Worm (Caenorhabditis elegans) whole organism, L1 larva: ENCODE data around the gene Y116A8B.1.

Experiments
- C34B4.2 ChIP-seq: sonication (generic microtip); optimal IDR thresholded peaks from 2 replicates; lab custom pipeline; 2017; ENCODE audit warnings: mild to moderate bottlenecking, missing genetic modification characterization, missing compliant biosample characterization
- Y116A8C.19 ChIP-seq: sonication (generic microtip); optimal IDR thresholded peaks from 2 replicates; lab custom pipeline; 2016; ENCODE audit warnings: missing compliant biosample characterization, missing genetic modification characterization, borderline replicate concordance
- alr-1 ChIP-seq: fragments of 200-800 bp; sonication (Bioruptor generic); optimal IDR thresholded peaks from 2 replicates; lab custom pipeline; 2018; ENCODE audit warnings: borderline replicate concordance, mild to moderate bottlenecking, missing genetic modification characterization, missing compliant biosample characterization
- blmp-1 ChIP-seq: fragments of 150-350 bp; optimal IDR thresholded peaks from 2 replicates; lab custom pipeline; 2014; ENCODE audit warnings: missing biosample characterization, missing genetic modification characterization
- ceh-82 ChIP-seq, 3 experiments: fragments of 150-350 bp in 1 of 3; sonication (generic microtip) in 2 of 3; optimal IDR thresholded peaks; 2 replicates each; lab custom pipeline; 2014 to 2017; ENCODE audit warnings: missing biosample characterization in 3 of 3, missing genetic modification characterization in 3 of 3
- ceh-90 ChIP-seq: sonication (generic microtip); optimal IDR thresholded peaks from 2 replicates; lab custom pipeline; 2016; ENCODE audit warnings: missing genetic modification characterization, missing compliant biosample characterization
- ces-1 ChIP-seq: fragments of 150-350 bp; optimal IDR thresholded peaks from 2 replicates; lab custom pipeline; 2014; ENCODE audit warnings: missing biosample characterization, missing genetic modification reagents, missing genetic modification characterization
- dpl-1 ChIP-seq, 3 experiments: fragments of 150-350 bp in 2 of 3; sonication (generic microtip) in 1 of 3; optimal IDR thresholded peaks; 2 replicates each; lab custom pipeline; 2014 to 2017; ENCODE audit warnings: missing biosample characterization in 3 of 3, missing genetic modification characterization in 3 of 3, missing genetic modification reagents in 3 of 3
- dsc-1 ChIP-seq: sonication (generic microtip); optimal IDR thresholded peaks from 2 replicates; lab custom pipeline; 2016; ENCODE audit warnings: mild to moderate bottlenecking, missing genetic modification characterization, missing compliant biosample characterization
- efl-1 ChIP-seq, 4 experiments: fragments of 150-350 bp; optimal IDR thresholded peaks in 3 of 4; peaks in 1 of 4; 1 replicate in 1 of 4; 2 replicates in 3 of 4; lab custom pipeline; 2014; ENCODE audit warnings: missing biosample characterization in 2 of 4, missing genetic modification characterization in 2 of 4, missing genetic modification reagents in 2 of 4
- elt-2 ChIP-seq: sonication (generic microtip); optimal IDR thresholded peaks from 2 replicates; lab custom pipeline; 2016; ENCODE audit warnings: missing genetic modification characterization, mild to moderate bottlenecking, inconsistent platforms, missing compliant biosample characterization, missing genetic modification reagents
- elt-3 ChIP-seq, 6 experiments: fragments of 150-350 bp in 1 of 6; sonication (generic microtip); optimal IDR thresholded peaks; 2 replicates each; lab custom pipeline; 2017 to 2018; ENCODE audit warnings: missing biosample characterization in 6 of 6, missing genetic modification characterization in 6 of 6, inconsistent platforms in 1 of 6
- hpl-2 ChIP-seq: fragments of 150-350 bp; optimal IDR thresholded peaks from 2 replicates; lab custom pipeline; 2014; ENCODE audit warnings: missing biosample characterization, missing genetic modification reagents, missing genetic modification characterization
- isw-1 ChIP-seq: fragments of 200-800 bp; sonication (Bioruptor generic); IDR thresholded peaks from 2 replicates; pipeline ENCODE4 v1.3.6; 2022; ENCODE audit warnings: missing genetic modification characterization, missing compliant biosample characterization
- jun-1 ChIP-seq: fragments of 150-350 bp; optimal IDR thresholded peaks from 2 replicates; lab custom pipeline; 2014; ENCODE audit warnings: missing biosample characterization, missing genetic modification reagents, missing genetic modification characterization
- lin-14 ChIP-seq: fragments of 200-800 bp; sonication (Bioruptor generic); optimal IDR thresholded peaks from 2 replicates; lab custom pipeline; 2018; ENCODE audit warnings: mild to moderate bottlenecking, missing genetic modification characterization, moderate library complexity, missing compliant biosample characterization
- lin-35 ChIP-seq, 2 experiments: fragments of 150-350 bp; optimal IDR thresholded peaks; 2 replicates each; lab custom pipeline; 2014; ENCODE audit warnings: missing biosample characterization in 2 of 2, missing genetic modification characterization in 2 of 2, missing genetic modification reagents in 2 of 2
- lin-39 ChIP-seq: fragments of 150-350 bp; optimal IDR thresholded peaks from 2 replicates; lab custom pipeline; 2014; ENCODE audit warnings: missing biosample characterization, missing genetic modification reagents, missing genetic modification characterization
- lsy-2 ChIP-seq, 2 experiments: fragments of 150-350 bp; optimal IDR thresholded peaks; 2 replicates each; lab custom pipeline; 2014; ENCODE audit warnings: missing biosample characterization in 2 of 2, missing genetic modification characterization in 2 of 2
- mef-2 ChIP-seq: fragments of 150-350 bp; optimal IDR thresholded peaks from 2 replicates; lab custom pipeline; 2014; ENCODE audit warnings: missing biosample characterization, missing genetic modification characterization
- mep-1 ChIP-seq: fragments of 150-350 bp; optimal IDR thresholded peaks from 2 replicates; lab custom pipeline; 2014; ENCODE audit warnings: missing biosample characterization, missing genetic modification characterization
- nhr-12 ChIP-seq: sonication (generic microtip); optimal IDR thresholded peaks from 2 replicates; lab custom pipeline; 2017; ENCODE audit warnings: missing biosample characterization, missing genetic modification characterization
- nhr-20 ChIP-seq: sonication (generic microtip); optimal IDR thresholded peaks from 2 replicates; lab custom pipeline; 2016; ENCODE audit warnings: mild to moderate bottlenecking, missing genetic modification characterization, missing compliant biosample characterization
- nhr-237 ChIP-seq: fragments of 150-350 bp; optimal IDR thresholded peaks from 2 replicates; lab custom pipeline; 2014; ENCODE audit warnings: missing biosample characterization, missing genetic modification characterization
- nhr-47 ChIP-seq: sonication (generic microtip); optimal IDR thresholded peaks from 2 replicates; lab custom pipeline; 2016; ENCODE audit warnings: mild to moderate bottlenecking, missing genetic modification characterization, moderate library complexity, missing compliant biosample characterization
- nhr-71 ChIP-seq: sonication (generic microtip); optimal IDR thresholded peaks from 2 replicates; lab custom pipeline; 2016; ENCODE audit warnings: mild to moderate bottlenecking, missing genetic modification characterization, moderate library complexity, missing compliant biosample characterization
- nhr-76 ChIP-seq: sonication (generic microtip); optimal IDR thresholded peaks from 2 replicates; lab custom pipeline; 2017; ENCODE audit warnings: missing biosample characterization, missing genetic modification characterization
- nhr-77 ChIP-seq: fragments of 150-350 bp; optimal IDR thresholded peaks from 2 replicates; lab custom pipeline; 2014; ENCODE audit warnings: missing biosample characterization, missing genetic modification characterization
- nhr-85 ChIP-seq: sonication (generic microtip); peaks from one replicate; lab custom pipeline; 2016; ENCODE audit warnings: missing genetic modification characterization, inconsistent platforms, missing compliant biosample characterization
- pag-3 ChIP-seq: sonication (generic microtip); optimal IDR thresholded peaks from 2 replicates; lab custom pipeline; 2017; ENCODE audit warnings: missing genetic modification characterization, mild to moderate bottlenecking, missing compliant biosample characterization, antibody characterized with exemption, borderline replicate concordance; ENCODE audit not compliant: insufficient read depth
- snu-23 ChIP-seq: sonication (generic microtip); optimal IDR thresholded peaks from 2 replicates; lab custom pipeline; 2016; ENCODE audit warnings: missing genetic modification characterization, missing compliant biosample characterization
- sptf-1 ChIP-seq: fragments of 150-350 bp; optimal IDR thresholded peaks from 2 replicates; lab custom pipeline; 2014; ENCODE audit warnings: missing biosample characterization, missing genetic modification characterization
- swsn-7 ChIP-seq: sonication (generic microtip); optimal IDR thresholded peaks from 2 replicates; lab custom pipeline; 2016; ENCODE audit warnings: missing genetic modification characterization, missing compliant biosample characterization
- unc-62 ChIP-seq: fragments of 150-350 bp; optimal IDR thresholded peaks from 2 replicates; lab custom pipeline; 2014; ENCODE audit warnings: missing biosample characterization, missing genetic modification reagents, missing genetic modification characterization

Y116A8B.1 gene

DNA sequence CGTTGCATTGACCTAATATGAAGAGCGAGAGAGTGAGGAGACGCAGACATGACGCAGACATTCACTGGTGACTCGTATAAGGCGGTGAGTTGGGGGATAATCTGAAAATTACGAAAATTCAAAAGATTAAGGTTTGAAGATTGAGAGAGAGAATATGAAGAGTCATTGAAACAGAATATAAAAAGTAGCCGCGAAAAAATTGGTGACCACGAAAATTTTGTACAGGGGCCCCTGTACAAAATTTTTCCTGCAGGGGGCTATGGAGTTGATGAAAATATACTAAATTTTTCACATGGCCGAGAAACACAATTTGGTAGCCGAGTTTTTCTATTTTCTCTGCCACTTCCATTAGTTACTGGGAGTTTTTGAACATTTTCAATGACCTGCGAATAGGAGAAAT, 9.4 kb upstream of the Y116A8B.1 start, which contains the start of gene cnnm-1:
cnnm-1 (minus strand) TSS at position 101 of the 400 bp plus-strand sequence.
- TF ChIP-seq dsc-1 (tag; lab: Kevin White, UChicago) (peak; percentile 15), isw-1 (GFP tag; lab: Robert Waterston, UW) (no peak)

DNA sequence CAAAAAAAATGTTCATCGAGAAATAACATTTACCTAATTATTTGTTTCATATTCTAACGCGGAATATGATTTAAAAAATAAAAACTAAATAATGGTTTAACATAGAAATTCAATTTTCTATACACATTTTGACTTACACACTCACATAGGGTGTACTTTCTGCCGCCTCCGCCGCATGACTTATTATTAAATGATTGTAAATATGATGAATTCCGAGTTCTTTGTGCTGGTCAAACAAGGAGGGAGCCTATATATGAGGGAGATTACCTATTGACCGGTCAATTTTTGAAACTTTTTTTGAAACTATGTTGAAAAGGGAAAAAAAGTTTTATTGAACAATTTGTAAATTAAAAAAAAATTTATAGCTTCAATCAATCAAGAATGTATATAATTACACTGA, 8.3 kb upstream of the Y116A8B.1 start:
- no peak for TF ChIP-seq ces-1 (GFP tag; lab: Kevin White, UChicago)
- peak; percentile 4 for TF ChIP-seq elt-2 (tag; lab: Kevin White, UChicago)

DNA sequence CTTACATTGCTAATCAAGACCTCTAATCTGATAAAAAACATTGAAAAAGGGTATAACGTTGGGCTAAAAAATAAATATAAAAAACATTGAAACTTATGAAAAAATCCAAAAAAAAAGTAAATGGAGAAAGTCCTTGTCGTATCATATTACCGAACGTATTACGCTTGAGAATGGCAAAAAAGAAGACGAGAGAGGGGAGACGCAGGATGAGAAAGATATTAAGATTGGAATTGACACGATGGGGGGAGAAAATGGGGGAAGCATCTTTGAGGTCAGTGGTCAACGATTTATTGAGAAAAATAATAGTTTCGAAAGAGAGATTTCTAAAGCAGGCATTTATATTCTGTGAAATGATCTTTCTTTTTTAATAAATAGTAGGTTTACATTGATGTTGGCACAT, 6.8 kb upstream of the Y116A8B.1 start:
- TF ChIP-seq mef-2 (tag; lab: Kevin White, UChicago) (no peak), pag-3 (tag; lab: Kevin White, UChicago) (peak; percentile 73), nhr-47 (tag; lab: Kevin White, UChicago) (no peak), nhr-71 (tag; lab: Kevin White, UChicago) (peak; percentile 13), hpl-2 (GFP tag; lab: Kevin White, UChicago) (no peak), mep-1 (tag; lab: Kevin White, UChicago) (peak; percentile 24), jun-1 (tag; lab: Kevin White, UChicago) (no peak), blmp-1 (peak; percentile 75), nhr-237 (tag; lab: Kevin White, UChicago) (no peak), nhr-77 (tag; lab: Kevin White, UChicago) (no peak), sptf-1 (tag; lab: Kevin White, UChicago) (no peak), alr-1 (tag; lab: Kevin White, UChicago) (no peak), nhr-76 (tag; lab: Kevin White, UChicago) (no peak), swsn-7 (tag; lab: Kevin White, UChicago) (no peak), dsc-1 (tag; lab: Kevin White, UChicago) (peak; percentile 26), ceh-90 (tag; lab: Kevin White, UChicago) (no peak), nhr-12 (tag; lab: Kevin White, UChicago) (no peak)

DNA sequence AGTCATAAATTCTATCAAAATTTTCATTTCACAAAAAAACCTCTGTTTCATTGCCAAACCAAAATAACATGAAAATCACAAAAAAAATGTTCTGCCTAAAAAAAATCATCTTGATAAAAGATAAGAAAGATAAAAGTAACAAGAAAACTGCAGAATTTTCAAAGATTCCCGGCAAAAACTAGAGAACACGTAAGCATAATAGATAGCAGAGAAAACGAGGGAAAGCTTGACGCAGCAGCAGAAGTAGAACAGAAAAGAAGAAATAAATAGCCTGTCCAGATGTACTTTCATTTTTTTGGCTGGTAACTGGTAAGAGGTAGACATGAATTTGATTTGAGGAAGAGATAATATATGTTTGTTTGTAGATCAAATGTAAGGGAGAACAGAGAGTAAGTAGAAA, 5.4 kb upstream of the Y116A8B.1 start:
- TF ChIP-seq pag-3 (tag; lab: Kevin White, UChicago): peak; percentile 44
- no peak for TF ChIP-seq nhr-20
- TF ChIP-seq efl-1 (optimal IDR thresholded peaks at IDR 0.05; lab: Kevin White, UChicago): peak; percentile 17 to 19
- no peak for TF ChIP-seq efl-1 (GFP tag; optimal IDR thresholded peaks at IDR 0.05 in 1 of 2; lab: Kevin White, UChicago)
- peak in 1 of 3 experiments; percentile 0 for TF ChIP-seq dpl-1 (GFP tag; optimal IDR thresholded peaks at IDR 0.05; lab: Kevin White, UChicago)
- TF ChIP-seq lin-35 (GFP tag; optimal IDR thresholded peaks at IDR 0.05; lab: Kevin White, UChicago): peak in 1 of 2 experiments; percentile 6
- TF ChIP-seq sptf-1 (tag; lab: Kevin White, UChicago): no peak
- TF ChIP-seq elt-3 (tag; optimal IDR thresholded peaks at IDR 0.05; lab: Kevin White, UChicago): peak in 1 of 6 experiments; percentile 50
- no peak for TF ChIP-seq lin-39 (tag; lab: Kevin White, UChicago)
- peak; percentile 78 for TF ChIP-seq blmp-1
- TF ChIP-seq mep-1 (tag; lab: Kevin White, UChicago): no peak
- no peak for TF ChIP-seq C34B4.2 (tag; lab: Kevin White, UChicago)
- TF ChIP-seq, all 84 proteins: peak for 6

DNA sequence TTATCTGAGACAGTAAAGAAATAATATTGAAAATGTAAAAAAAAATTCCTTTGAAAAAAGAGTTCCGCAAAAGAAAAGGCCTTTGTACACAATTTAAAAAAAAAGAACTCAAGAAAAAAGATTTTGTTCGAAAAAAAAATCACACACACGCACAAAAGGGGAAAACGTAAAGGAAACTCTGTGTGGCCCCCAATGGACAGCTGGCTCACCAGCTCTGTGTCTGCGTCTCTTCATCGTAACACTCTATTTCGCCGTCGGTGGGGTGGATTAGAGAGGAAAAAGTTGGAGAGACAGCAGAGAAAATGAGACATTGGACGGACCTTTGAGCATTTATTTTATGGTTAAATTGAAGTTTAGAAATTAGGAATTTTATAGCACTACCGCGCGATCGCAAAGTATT, 1.1 kb upstream of the Y116A8B.1 start:
- TF ChIP-seq lsy-2 (tag; optimal IDR thresholded peaks at IDR 0.05; lab: Kevin White, UChicago) (peak in 1 of 2 experiments; percentile 5), lin-14 (GFP tag; lab: Kevin White, UChicago) (peak; percentile 68), ceh-82 (tag; optimal IDR thresholded peaks at IDR 0.05; lab: Kevin White, UChicago) (peak in 1 of 3 experiments; percentile 20), lin-35 (GFP tag; optimal IDR thresholded peaks at IDR 0.05; lab: Kevin White, UChicago) (peak in 1 of 2 experiments; percentile 25), Y116A8C.19 (tag; lab: Kevin White, UChicago) (no peak), snu-23 (GFP tag; lab: Kevin White, UChicago) (peak; percentile 23), nhr-85 (tag; lab: Kevin White, UChicago) (no peak), nhr-71 (tag; lab: Kevin White, UChicago) (peak; percentile 33), efl-1 (optimal IDR thresholded peaks at IDR 0.05; lab: Kevin White, UChicago) (peak; percentile 35 to 39), efl-1 (GFP tag; optimal IDR thresholded peaks at IDR 0.05 in 1 of 2; lab: Kevin White, UChicago) (peak; percentile 31 to 84), dpl-1 (GFP tag; optimal IDR thresholded peaks at IDR 0.05; lab: Kevin White, UChicago) (peak in 1 of 3 experiments; percentile 14), unc-62 (GFP tag; lab: Kevin White, UChicago) (no peak)
